Worm (Caenorhabditis elegans): ENCODE measurements around the gene B0222.5.

Gene B0222.5

DNA sequence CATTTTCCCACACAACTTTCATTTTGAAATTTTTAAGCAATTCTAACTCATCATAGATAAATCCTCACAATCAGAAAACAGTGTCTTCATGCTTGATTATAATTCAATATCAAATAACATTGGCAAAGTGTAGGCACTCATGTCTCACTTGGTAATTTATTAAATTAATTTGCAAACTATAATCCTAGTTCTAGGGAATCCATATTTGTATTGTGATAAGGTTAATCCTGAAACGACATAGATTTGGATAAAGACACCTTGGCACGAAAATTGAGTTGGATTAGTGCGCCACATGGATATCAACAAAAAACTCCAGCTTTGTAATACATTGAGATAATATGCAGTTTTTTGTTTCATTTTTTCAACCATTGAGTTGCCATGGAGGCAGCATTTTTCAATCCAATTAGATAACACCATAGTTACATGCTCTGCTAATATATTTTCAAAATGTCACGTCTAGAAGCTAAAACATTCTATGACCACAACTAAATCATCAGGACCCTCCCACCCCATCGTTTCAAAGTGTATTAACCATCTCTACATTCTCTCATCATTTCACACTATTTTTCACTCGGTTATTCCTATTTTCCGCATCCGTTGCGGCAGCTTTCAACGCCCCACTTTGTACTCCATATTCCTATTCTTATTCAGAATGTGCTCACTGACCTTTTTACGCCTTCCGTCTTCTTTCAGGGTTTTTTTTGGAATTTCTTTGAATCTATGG lies 29.2 kb upstream of the B0222.5 start:
- TF ChIP-seq fkh-8 (tag; optimal IDR thresholded peaks at IDR 0.05) (peak; percentile 3), mef-2 (tag; optimal IDR thresholded peaks at IDR 0.05) (no peak), pax-3 (tag; optimal IDR thresholded peaks at IDR 0.05) (peak; percentile 22), nhr-11 (tag; optimal IDR thresholded peaks at IDR 0.05) (no peak), Y116A8C.19 (tag; optimal IDR thresholded peaks at IDR 0.05; ENCODE audit: borderline replicate concordance) (no peak), dsc-1 (tag; optimal IDR thresholded peaks at IDR 0.05) (peak; percentile 98), ceh-88 (GFP tag; IDR thresholded peaks at IDR 0.05) (no peak), nhr-47 (tag; optimal IDR thresholded peaks at IDR 0.05) (peak; percentile 1), lin-14 (GFP tag; optimal IDR thresholded peaks at IDR 0.05) (peak; percentile 26), C16A3.4 (tag; optimal IDR thresholded peaks at IDR 0.05) (no peak), nhr-28 (tag; optimal IDR thresholded peaks at IDR 0.05) (no peak)

DNA sequence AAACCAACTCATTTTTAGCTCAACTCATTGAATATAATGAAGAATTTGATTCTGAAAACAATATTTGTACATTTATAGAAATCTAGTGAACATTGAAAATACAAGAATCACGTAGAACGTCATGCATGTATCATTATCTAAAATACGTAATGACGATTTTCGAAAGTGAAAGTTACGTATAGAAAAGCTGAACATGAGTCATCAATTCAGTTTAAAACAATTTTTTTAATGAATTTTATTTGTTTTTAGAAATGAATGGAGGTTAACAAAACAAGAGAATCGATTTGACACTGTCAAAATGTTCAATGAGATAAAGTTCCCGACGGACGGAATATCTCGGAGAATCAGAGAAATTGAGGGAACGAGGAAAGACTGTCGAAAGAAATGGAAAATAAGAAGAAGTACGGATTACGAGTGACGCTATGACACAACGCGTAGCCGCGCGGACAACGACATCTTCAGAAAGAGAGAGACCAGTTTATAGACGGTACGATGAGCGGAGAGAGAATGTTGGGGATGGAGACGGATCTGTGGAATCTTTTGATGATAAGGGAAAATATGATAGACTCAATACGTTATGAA lies 27.1 kb upstream of the B0222.5 start, which contains the start of gene ptr-1:
Gene ptr-1 (minus strand): TSS at position 51 of the 582 bp plus-strand sequence.
- no peak for TF ChIP-seq elt-2 (tag; optimal IDR thresholded peaks at IDR 0.05)
- TF ChIP-seq blmp-1 (tag; optimal IDR thresholded peaks at IDR 0.05) = peak; percentile 95
- TF ChIP-seq egl-27 (tag; optimal IDR thresholded peaks at IDR 0.05) = no peak

DNA sequence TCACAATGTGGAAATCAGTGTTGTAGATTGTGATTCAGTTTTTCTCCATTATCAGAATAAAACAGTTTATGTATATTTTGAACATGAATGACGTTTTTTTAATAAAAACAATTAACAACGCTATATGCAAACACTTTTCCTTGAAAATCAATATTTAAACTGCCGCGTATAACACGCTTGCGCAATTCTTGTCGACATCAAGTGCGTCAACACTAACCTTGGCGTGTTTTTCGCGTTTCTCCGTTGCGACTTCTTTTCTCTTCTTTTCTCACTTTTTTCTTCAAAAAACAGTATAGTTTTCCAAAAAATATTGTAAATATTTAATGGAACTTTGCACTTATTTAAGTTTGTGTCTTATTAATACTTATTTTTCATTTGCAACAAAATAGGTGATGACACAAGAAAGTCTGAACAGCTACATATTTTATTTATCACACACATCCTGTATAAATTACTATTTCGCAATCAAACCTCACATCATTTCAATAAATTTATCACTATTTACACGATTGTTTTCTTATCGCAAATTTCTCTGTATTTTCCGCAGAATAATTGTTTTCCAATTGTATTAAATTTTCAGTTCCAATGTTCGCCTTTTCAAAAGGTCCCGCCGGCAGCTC lies 20.7 kb upstream of the B0222.5 start, which contains the start of gene spas-1:
Gene spas-1 (plus strand): TSS at position 572 of the 620 bp plus-strand sequence.
- TF ChIP-seq ceh-90 (tag; optimal IDR thresholded peaks at IDR 0.05) (no peak), fkh-10 (GFP tag; optimal IDR thresholded peaks at IDR 0.05) (peak; percentile 37), F16B12.6 (tag; optimal IDR thresholded peaks at IDR 0.05) (peak; percentile 59), sup-37 (GFP tag; optimal IDR thresholded peaks at IDR 0.05) (peak; percentile 21), ceh-8 (GFP tag; optimal IDR thresholded peaks at IDR 0.05) (peak; percentile 68), mdl-1 (tag; optimal IDR thresholded peaks at IDR 0.05) (peak in 1 of 2 experiments; percentile 79), nhr-237 (tag; optimal IDR thresholded peaks at IDR 0.05) (no peak), ets-5 (GFP tag; IDR thresholded peaks at IDR 0.05) (no peak), nhr-28 (tag; optimal IDR thresholded peaks at IDR 0.05) (no peak), ceh-88 (GFP tag; IDR thresholded peaks at IDR 0.05) (0 out of 2 replicates have a peak, but pooled peaks have one; percentile 36), C16A3.4 (tag; optimal IDR thresholded peaks at IDR 0.05) (peak; percentile 91), sox-4 (tag; optimal IDR thresholded peaks at IDR 0.05) (peak; percentile 78), fos-1 (tag; optimal IDR thresholded peaks at IDR 0.05) (peak; percentile 75), hlh-17 (GFP tag; optimal IDR thresholded peaks at IDR 0.05; ENCODE audit: borderline replicate concordance) (no peak), snu-23 (GFP tag; optimal IDR thresholded peaks at IDR 0.05) (peak; percentile 93), isw-1 (GFP tag; IDR thresholded peaks at IDR 0.05) (peak; percentile 82), unc-86 (tag; optimal IDR thresholded peaks at IDR 0.05) (peak; percentile 88), ztf-11 (tag; optimal IDR thresholded peaks at IDR 0.05) (peak in 1 of 2 experiments; percentile 62), hlh-4 (tag; optimal IDR thresholded peaks at IDR 0.05) (no peak), aha-1 (tag; optimal IDR thresholded peaks at IDR 0.05) (no peak), tbx-2 (tag; optimal IDR thresholded peaks at IDR 0.05) (peak; percentile 92), aly-2 (tag; optimal IDR thresholded peaks at IDR 0.05) (peak; percentile 66), mep-1 (tag; optimal IDR thresholded peaks at IDR 0.05) (peak; percentile 98), swsn-7 (tag; optimal IDR thresholded peaks at IDR 0.05) (peak; percentile 92), ama-1 (optimal IDR thresholded peaks at IDR 0.05) (peak; percentile 77), tlp-1 (tag; optimal IDR thresholded peaks at IDR 0.05) (no peak), xbp-1 (tag; optimal IDR thresholded peaks at IDR 0.05) (peak; percentile 92), unc-62 (GFP tag; optimal IDR thresholded peaks at IDR 0.05) (peak; percentile 42), nhr-84 (tag; optimal IDR thresholded peaks at IDR 0.05) (no peak), lin-35 (GFP tag; optimal IDR thresholded peaks at IDR 0.05) (peak; percentile 98 to 99), egl-27 (tag; optimal IDR thresholded peaks at IDR 0.05) (no peak), lsy-2 (tag; optimal IDR thresholded peaks at IDR 0.05) (peak; percentile 92 to 93), alr-1 (tag; optimal IDR thresholded peaks at IDR 0.05; ENCODE audit: borderline replicate concordance) (no peak), elt-3 (tag; optimal IDR thresholded peaks at IDR 0.05) (peak in 3 of 6 experiments; percentile 47 to 87 (median 87)), efl-3 (GFP tag; optimal IDR thresholded peaks at IDR 0.05) (no peak), nhr-77 (tag; optimal IDR thresholded peaks at IDR 0.05) (peak; percentile 79)

All from whole organism, L1 larva.